Fruit fly (Drosophila melanogaster) whole organism, embryonic: ENCODE results near the gene CG32117.

ENCODE experiments used
- ATbp ChIP-seq: fragments of 200-800 bp; sonication (Bioruptor generic); optimal IDR thresholded peaks from 2 replicates; lab custom pipeline; 2017; ENCODE audit warnings: missing biosample characterization, mild to moderate bottlenecking, missing genetic modification characterization, missing genetic modification reagents
- CG10654 ChIP-seq: fragments of 200-800 bp; sonication (Bioruptor generic); optimal IDR thresholded peaks from 2 replicates; lab custom pipeline; 2016; ENCODE audit warnings: missing biosample characterization, missing genetic modification characterization
- CG10959 ChIP-seq: fragments of 200-800 bp; sonication (Bioruptor generic); IDR thresholded peaks from 2 replicates; pipeline ENCODE4 v1.3.6; 2022; ENCODE audit warnings: missing biosample characterization, missing genetic modification characterization
- CG12659 ChIP-seq: fragments of 200-800 bp; sonication (Bioruptor generic); optimal IDR thresholded peaks from 3 replicates; lab custom pipeline; 2017; ENCODE audit warnings: mild to moderate bottlenecking, missing biosample characterization, missing genetic modification reagents, missing genetic modification characterization
- CG13287 ChIP-seq: fragments of 200-800 bp; sonication (Bioruptor generic); IDR thresholded peaks from 2 replicates; pipeline ENCODE4 v1.3.6; 2022; ENCODE audit warnings: missing biosample characterization, missing genetic modification characterization; ENCODE audit not compliant: partially characterized antibody
- CG13624 ChIP-seq: fragments of 200-800 bp; sonication (Bioruptor generic); optimal IDR thresholded peaks from 2 replicates; lab custom pipeline; 2016; ENCODE audit warnings: missing biosample characterization, missing genetic modification characterization
- CG15479 ChIP-seq: fragments of 200-800 bp; sonication (Bioruptor generic); optimal IDR thresholded peaks from 3 replicates; lab custom pipeline; 2019; ENCODE audit warnings: missing biosample characterization, mild to moderate bottlenecking, missing genetic modification characterization, moderate library complexity
- CG17186 ChIP-seq: fragments of 200-800 bp; sonication (Bioruptor generic); optimal IDR thresholded peaks from 3 replicates; lab custom pipeline; 2017; ENCODE audit warnings: missing biosample characterization, missing genetic modification reagents, missing genetic modification characterization
- CG17359 ChIP-seq: fragments of 200-800 bp; sonication (Bioruptor generic); optimal IDR thresholded peaks from 3 replicates; lab custom pipeline; 2018; ENCODE audit warnings: missing biosample characterization, mild to moderate bottlenecking, missing genetic modification characterization, moderate library complexity
- CG17385 ChIP-seq: fragments of 200-800 bp; sonication (Bioruptor generic); optimal IDR thresholded peaks from 3 replicates; lab custom pipeline; 2018; ENCODE audit warnings: missing biosample characterization, mild to moderate bottlenecking, missing genetic modification characterization
- CG18476 ChIP-seq: fragments of 200-800 bp; sonication (Bioruptor generic); optimal IDR thresholded peaks from 2 replicates; lab custom pipeline; 2016; ENCODE audit warnings: missing biosample characterization, mild to moderate bottlenecking, missing genetic modification characterization
- CG2116 ChIP-seq: fragments of 200-800 bp; sonication (Bioruptor generic); optimal IDR thresholded peaks from 3 replicates; lab custom pipeline; 2018; ENCODE audit warnings: missing biosample characterization, mild to moderate bottlenecking, missing genetic modification characterization
- CG2678 ChIP-seq: fragments of 200-800 bp; sonication (Bioruptor generic); optimal IDR thresholded peaks from 3 replicates; lab custom pipeline; 2019; ENCODE audit warnings: missing biosample characterization, mild to moderate bottlenecking, missing genetic modification characterization, moderate library complexity
- CG2889 ChIP-seq: fragments of 200-800 bp; sonication (Bioruptor generic); IDR thresholded peaks from 3 replicates; pipeline ENCODE4 v1.3.6; 2022; ENCODE audit warnings: missing biosample characterization, missing genetic modification characterization
- CG32532 ChIP-seq: fragments of 200-800 bp; sonication (Bioruptor generic); IDR thresholded peaks from 2 replicates; pipeline ENCODE4 v1.3.6; 2022; ENCODE audit warnings: missing biosample characterization, missing genetic modification characterization
- CG3726 ChIP-seq: fragments of 200-800 bp; sonication (Bioruptor generic); IDR thresholded peaks from 3 replicates; pipeline ENCODE4, ENCODE4 v1.3.6; 2022; ENCODE audit warnings: missing biosample characterization, missing genetic modification characterization
- CG4328 ChIP-seq: fragments of 200-800 bp; sonication (Bioruptor generic); optimal IDR thresholded peaks from 3 replicates; lab custom pipeline; 2017; ENCODE audit warnings: missing biosample characterization, missing genetic modification reagents, missing genetic modification characterization
- CG5953 ChIP-seq: fragments of 200-800 bp; sonication (Bioruptor generic); IDR thresholded peaks from 2 replicates; pipeline ENCODE4 v1.3.6; 2022; ENCODE audit warnings: missing biosample characterization, missing genetic modification characterization
- CG6254 ChIP-seq: fragments of 200-800 bp; sonication (Bioruptor generic); optimal IDR thresholded peaks from 3 replicates; lab custom pipeline; 2017; ENCODE audit warnings: mild to moderate bottlenecking, missing biosample characterization, missing genetic modification reagents, missing genetic modification characterization
- CG8290 ChIP-seq, 3 experiments: fragments of 200-800 bp; sonication (Bioruptor generic); optimal IDR thresholded peaks; 2 replicates each; lab custom pipeline; 2016 to 2019; ENCODE audit warnings: missing biosample characterization in 3 of 3, missing genetic modification characterization in 3 of 3, mild to moderate bottlenecking in 2 of 3, moderate library complexity in 1 of 3
- Dbx ChIP-seq: fragments of 200-800 bp; sonication (Bioruptor generic); IDR thresholded peaks from 3 replicates; pipeline ENCODE4 v1.3.6; 2022; ENCODE audit warnings: missing biosample characterization, missing genetic modification characterization
- Deaf1 ChIP-seq: fragments of 200-800 bp; optimal IDR thresholded peaks from 3 replicates; lab custom pipeline; 2019; ENCODE audit warnings: missing biosample characterization, mild to moderate bottlenecking, missing genetic modification characterization, moderate library complexity
- Fer1 ChIP-seq: fragments of 200-800 bp; sonication (Bioruptor generic); optimal IDR thresholded peaks from 2 replicates; lab custom pipeline; 2017; ENCODE audit warnings: missing biosample characterization, mild to moderate bottlenecking, missing genetic modification characterization
- Hmx ChIP-seq: fragments of 200-800 bp; sonication (Bioruptor generic); optimal IDR thresholded peaks from 2 replicates; lab custom pipeline; 2016; ENCODE audit warnings: missing biosample characterization, missing genetic modification characterization
- NFAT ChIP-seq: fragments of 200-800 bp; sonication (Bioruptor generic); IDR thresholded peaks from 2 replicates; pipeline ENCODE4 v1.3.6; 2022; ENCODE audit warnings: missing biosample characterization, missing genetic modification characterization
- Ptx1 ChIP-seq: fragments of 200-800 bp; sonication (Bioruptor generic); IDR thresholded peaks from 2 replicates; pipeline ENCODE4 v1.3.6; 2022; ENCODE audit warnings: missing biosample characterization, missing genetic modification characterization
- Rfx ChIP-seq: fragments of 200-800 bp; sonication (Bioruptor generic); IDR thresholded peaks from 2 replicates; pipeline ENCODE4 v1.3.6; 2022; ENCODE audit warnings: missing biosample characterization, missing genetic modification characterization
- abd-A ChIP-seq: fragments of 200-800 bp; sonication (Bioruptor generic); optimal IDR thresholded peaks from 3 replicates; lab custom pipeline; 2019; ENCODE audit warnings: missing biosample characterization, mild to moderate bottlenecking, missing genetic modification characterization, moderate library complexity
- bbx ChIP-seq: fragments of 200-800 bp; sonication (Bioruptor generic); IDR thresholded peaks from 2 replicates; pipeline ENCODE4 v1.3.6; 2022; ENCODE audit warnings: missing biosample characterization, missing genetic modification characterization; ENCODE audit not compliant: partially characterized antibody
- cas ChIP-seq: fragments of 200-800 bp; sonication (Bioruptor generic); IDR thresholded peaks from 2 replicates; pipeline ENCODE4 v1.3.6; 2022; ENCODE audit warnings: missing biosample characterization, missing genetic modification characterization
- chn ChIP-seq: fragments of 200-800 bp; sonication (Bioruptor generic); optimal IDR thresholded peaks from 2 replicates; lab custom pipeline; 2016; ENCODE audit warnings: missing biosample characterization, missing genetic modification characterization
- cwo ChIP-seq: fragments of 200-800 bp; sonication (Bioruptor generic); optimal IDR thresholded peaks from 3 replicates; lab custom pipeline; 2017; ENCODE audit warnings: missing biosample characterization, missing genetic modification characterization, mild to moderate bottlenecking, moderate library complexity, missing genetic modification reagents
- dm ChIP-seq: fragments of 200-800 bp; sonication (Bioruptor generic); optimal IDR thresholded peaks from 3 replicates; lab custom pipeline; 2016; ENCODE audit warnings: missing biosample characterization, missing genetic modification characterization
- dmrt11E ChIP-seq: fragments of 200-800 bp; sonication (Bioruptor generic); optimal IDR thresholded peaks from 3 replicates; lab custom pipeline; 2018; ENCODE audit warnings: missing biosample characterization, mild to moderate bottlenecking, missing genetic modification characterization, moderate library complexity
- gem ChIP-seq: fragments of 200-800 bp; sonication (Bioruptor generic); optimal IDR thresholded peaks from 2 replicates; lab custom pipeline; 2019; ENCODE audit warnings: missing biosample characterization, mild to moderate bottlenecking, missing genetic modification characterization, moderate library complexity
- her ChIP-seq: fragments of 200-800 bp; sonication (Bioruptor generic); optimal IDR thresholded peaks from 2 replicates; lab custom pipeline; 2016; ENCODE audit warnings: missing biosample characterization, missing genetic modification characterization
- insv ChIP-seq, 2 experiments: fragments of 200-800 bp; sonication (Bioruptor generic); optimal IDR thresholded peaks; 3 replicates each; lab custom pipeline; 2016 to 2018; ENCODE audit warnings: missing biosample characterization in 2 of 2, missing genetic modification characterization in 2 of 2
- ken ChIP-seq: fragments of 200-800 bp; sonication (Bioruptor generic); IDR thresholded peaks from 3 replicates; pipeline ENCODE4 v1.3.6; 2022; ENCODE audit warnings: missing biosample characterization, missing genetic modification characterization
- lola ChIP-seq, 3 experiments: fragments of >200 bp in 2 of 3; fragments of 200-800 bp in 1 of 3; sonication (Bioruptor generic) in 1 of 3; optimal IDR thresholded peaks; 2 replicates each; lab custom pipeline; 2017 to 2019; ENCODE audit warnings: missing biosample characterization in 3 of 3, missing genetic modification characterization in 3 of 3, mild to moderate bottlenecking in 1 of 3, moderate library complexity in 1 of 3
- lov ChIP-seq, 2 experiments: fragments of 200-800 bp in 1 of 2; fragments of >200 bp in 1 of 2; sonication (Bioruptor generic) in 1 of 2; IDR thresholded peaks in 1 of 2; optimal IDR thresholded peaks in 1 of 2; 2 replicates in 1 of 2; 3 replicates in 1 of 2; pipeline versions ENCODE4 v1.3.6 to Lab custom; 2017 to 2022; ENCODE audit warnings: missing biosample characterization in 1 of 2, missing genetic modification characterization in 1 of 2
- nerfin-1 ChIP-seq: fragments of 200-800 bp; sonication (Bioruptor generic); optimal IDR thresholded peaks from 3 replicates; lab custom pipeline; 2019; ENCODE audit warnings: missing biosample characterization, mild to moderate bottlenecking, missing genetic modification characterization, moderate library complexity
- otp ChIP-seq: fragments of 200-800 bp; sonication (Bioruptor generic); IDR thresholded peaks from 3 replicates; pipeline ENCODE4, ENCODE4 v1.3.6; 2022; ENCODE audit warnings: missing biosample characterization, missing genetic modification characterization
- p53 ChIP-seq: fragments of 200-800 bp; sonication (Bioruptor generic); optimal IDR thresholded peaks from 2 replicates; lab custom pipeline; 2016; ENCODE audit warnings: missing biosample characterization, missing genetic modification characterization
- pita ChIP-seq: fragments of 200-800 bp; sonication (Bioruptor generic); optimal IDR thresholded peaks from 2 replicates; lab custom pipeline; 2017; ENCODE audit warnings: missing biosample characterization, mild to moderate bottlenecking, missing genetic modification characterization
- ranshi ChIP-seq: fragments of 200-800 bp; sonication (Bioruptor generic); IDR thresholded peaks from 2 replicates; pipeline ENCODE4 v1.3.6; 2022; ENCODE audit warnings: missing biosample characterization, missing genetic modification characterization
- run ChIP-seq: fragments of 200-800 bp; sonication (Bioruptor generic); optimal IDR thresholded peaks from 3 replicates; lab custom pipeline; 2018; ENCODE audit warnings: missing biosample characterization, mild to moderate bottlenecking, missing genetic modification characterization
- sqz ChIP-seq: fragments of 200-800 bp; sonication (Bioruptor generic); optimal IDR thresholded peaks from 3 replicates; lab custom pipeline; 2018; ENCODE audit warnings: missing biosample characterization, mild to moderate bottlenecking, missing genetic modification characterization
- ssp ChIP-seq: fragments of 200-800 bp; sonication (Bioruptor generic); IDR thresholded peaks from 2 replicates; pipeline ENCODE4 v1.3.6; 2022; ENCODE audit warnings: missing biosample characterization, missing genetic modification characterization
- stwl ChIP-seq: fragments of 200-800 bp; sonication (Bioruptor generic); optimal IDR thresholded peaks from 3 replicates; lab custom pipeline; 2018; ENCODE audit warnings: missing biosample characterization, mild to moderate bottlenecking, missing genetic modification characterization, moderate library complexity
- vfl ChIP-seq: fragments of 200-800 bp; sonication (Bioruptor generic); optimal IDR thresholded peaks from 2 replicates; lab custom pipeline; 2016; ENCODE audit warnings: missing biosample characterization, missing genetic modification characterization

Gene CG32117

DNA sequence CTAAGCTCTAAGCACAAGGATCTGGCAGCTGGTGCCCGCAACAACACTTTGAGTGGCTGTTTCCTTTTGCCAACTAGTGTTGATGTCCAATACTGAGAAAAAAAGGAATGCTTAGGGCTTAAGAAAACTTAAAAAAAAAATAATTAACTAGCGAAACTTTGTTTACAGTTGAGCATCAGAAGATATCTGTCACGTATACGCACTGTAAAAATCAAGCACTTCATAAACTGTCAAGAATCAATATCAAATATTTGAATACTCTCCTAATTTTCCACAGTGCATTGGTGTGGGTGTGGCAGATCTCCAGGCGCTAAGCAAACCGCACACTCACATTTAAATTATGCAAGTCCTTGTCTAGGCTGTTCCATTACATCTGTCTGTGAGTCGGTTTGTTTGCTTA is 29.3 kb downstream of the CG32117 start (continued):
- TF ChIP-seq Dbx (GFP tag; lab: Robert Waterston, UW), result no peak
- TF ChIP-seq vfl (GFP tag; lab: Kevin White, UChicago), result no peak
- no peak for TF ChIP-seq CG4328 (GFP tag; lab: Kevin White, UChicago)
- peak; percentile 8; the same call in 1 of the 2 replicates for TF ChIP-seq ranshi (GFP tag; lab: Robert Waterston, UW)
- TF ChIP-seq Hmx (GFP tag; lab: Kevin White, UChicago), result no peak
- no peak for TF ChIP-seq NFAT
- no peak for TF ChIP-seq bbx
- no peak for TF ChIP-seq CG10959 (GFP tag; lab: Robert Waterston, UW)
- TF ChIP-seq CG2678 (tag; lab: Kevin White, UChicago), result no peak
- no peak for TF ChIP-seq CG5953 (GFP tag; lab: Robert Waterston, UW)
- TF ChIP-seq CG17359 (tag; lab: Kevin White, UChicago), result no peak
- TF ChIP-seq sqz (GFP tag; lab: Kevin White, UChicago), result no peak
- TF ChIP-seq nerfin-1, result no peak
- TF ChIP-seq abd-A (tag; lab: Kevin White, UChicago), result peak; percentile 34
- no peak for TF ChIP-seq CG3726
- no peak for TF ChIP-seq CG15479 (GFP tag; lab: Kevin White, UChicago)
- TF ChIP-seq CG2116, result no peak
- no peak for TF ChIP-seq pita (GFP tag; lab: Kevin White, UChicago)
- peak; percentile 8 for TF ChIP-seq CG12659 (GFP tag; lab: Kevin White, UChicago)
- no peak for TF ChIP-seq CG13287 (GFP tag; lab: Robert Waterston, UW)
- TF ChIP-seq CG2889 (GFP tag; lab: Robert Waterston, UW), result no peak
- no peak for TF ChIP-seq ssp
- no peak for TF ChIP-seq CG17186
- no peak for TF ChIP-seq ken (GFP tag; lab: Robert Waterston, UW)
- no peak; the same call in none of the 2 replicates for TF ChIP-seq Rfx (GFP tag; lab: Robert Waterston, UW)
- TF ChIP-seq dm (GFP tag; lab: Kevin White, UChicago), result no peak
- no peak for TF ChIP-seq CG17385 (GFP tag; lab: Kevin White, UChicago)
- TF ChIP-seq dmrt11E, result no peak
- no peak for TF ChIP-seq lov (optimal IDR thresholded peaks at IDR 0.05; lab: Kevin White, UChicago)
- no peak for TF ChIP-seq lov (GFP tag; IDR thresholded peaks at IDR 0.05; lab: Robert Waterston, UW)
- no peak for TF ChIP-seq Deaf1 (tag; lab: Kevin White, UChicago)
- no peak for TF ChIP-seq run
- TF ChIP-seq CG13624 (GFP tag; lab: Kevin White, UChicago), result no peak
- TF ChIP-seq Ptx1, result peak; percentile 38; the same call in 1 of the 2 replicates
- TF ChIP-seq CG32532 (GFP tag; lab: Robert Waterston, UW), result peak; percentile 50; the same call in 1 of the 2 replicates
- no peak for TF ChIP-seq lola (GFP tag; optimal IDR thresholded peaks at IDR 0.05; lab: Kevin White, UChicago)
- no peak for TF ChIP-seq p53 (GFP tag; lab: Kevin White, UChicago)
- TF ChIP-seq CG8290 (GFP tag; optimal IDR thresholded peaks at IDR 0.05; lab: Kevin White, UChicago), result no peak
- no peak for TF ChIP-seq CG8290 (tag; optimal IDR thresholded peaks at IDR 0.05; lab: Kevin White, UChicago)
- peak; percentile 26 for TF ChIP-seq gem (tag; lab: Kevin White, UChicago)
- no peak for TF ChIP-seq ATbp (GFP tag; lab: Kevin White, UChicago)
- no peak for TF ChIP-seq her (GFP tag; lab: Kevin White, UChicago)
- no peak for TF ChIP-seq chn (GFP tag; lab: Kevin White, UChicago)
- no peak for TF ChIP-seq cas (GFP tag; lab: Robert Waterston, UW)
- TF ChIP-seq insv (GFP tag; optimal IDR thresholded peaks at IDR 0.05; lab: Kevin White, UChicago), result no peak
- no peak for TF ChIP-seq otp (GFP tag; lab: Robert Waterston, UW)
- no peak for TF ChIP-seq CG18476
- TF ChIP-seq stwl (tag; lab: Kevin White, UChicago), result no peak
- TF ChIP-seq CG10654 (GFP tag; lab: Kevin White, UChicago), result no peak
- TF ChIP-seq cwo (GFP tag; lab: Kevin White, UChicago), result peak; percentile 35
- no peak for TF ChIP-seq CG6254 (GFP tag; lab: Kevin White, UChicago)
- no peak for TF ChIP-seq Fer1
